Worm (Caenorhabditis elegans): ENCODE data around the gene ugt-52.

DNA sequence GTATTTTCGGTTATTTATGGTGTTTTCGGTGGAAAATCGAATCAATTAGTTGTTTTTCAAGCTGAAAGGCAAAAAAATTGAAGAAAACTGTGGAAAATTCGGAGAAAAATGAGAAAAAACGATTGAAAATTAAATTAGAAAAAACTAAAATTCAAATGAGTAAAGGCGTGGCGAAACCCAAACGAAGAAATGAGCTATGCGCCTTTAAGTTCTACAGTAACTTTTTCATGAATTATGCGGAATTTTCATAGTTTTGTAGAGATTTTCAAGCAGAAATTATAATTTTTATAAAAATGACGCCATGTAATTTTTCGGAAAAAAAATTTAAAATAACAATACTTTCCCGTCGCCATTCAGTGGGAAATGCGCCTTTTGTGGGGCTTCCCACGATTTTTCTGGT is 51.1 kb downstream of the ugt-52 start:
- TF ChIP-seq ztf-16 (tag; optimal IDR thresholded peaks at IDR 0.05) (no peak), fax-1 (tag; optimal IDR thresholded peaks at IDR 0.05) (no peak)
